Worm (Caenorhabditis elegans): ENCODE results near the gene T05A8.3.

- TF ChIP-seq nhr-12 (tag; optimal IDR thresholded peaks at IDR 0.05), result no peak
- no peak for TF ChIP-seq ceh-82 (tag; optimal IDR thresholded peaks at IDR 0.05)
- TF ChIP-seq elt-1 (tag; optimal IDR thresholded peaks at IDR 0.05), result no peak
- no peak for TF ChIP-seq nhr-77 (tag; optimal IDR thresholded peaks at IDR 0.05)
- peak; percentile 65 for TF ChIP-seq gmeb-1 (tag; optimal IDR thresholded peaks at IDR 0.05)
- no peak for TF ChIP-seq fos-1 (tag; optimal IDR thresholded peaks at IDR 0.05)
- TF ChIP-seq blmp-1 (tag; optimal IDR thresholded peaks at IDR 0.05; ENCODE audit: insufficient read depth), result no peak
- TF ChIP-seq skn-1 (tag; optimal IDR thresholded peaks at IDR 0.05), result no peak
- no peak for TF ChIP-seq R02D3.7 (tag; optimal IDR thresholded peaks at IDR 0.05)
Observed at ce11 chrII:2752536-2752935, 35.3 kb upstream of the T05A8.3 start, which contains the start of gene F29A7.6.
